Fruit fly (Drosophila melanogaster) whole organism, embryonic: ENCODE data around the gene ens.

ENCODE experiments used
- Atf3 ChIP-seq: fragments of 200-800 bp; sonication (Bioruptor generic); optimal IDR thresholded peaks from 3 replicates; lab custom pipeline; 2016; ENCODE audit warnings: missing biosample characterization, missing genetic modification characterization
- CG10565 ChIP-seq: fragments of 200-800 bp; sonication (Bioruptor generic); optimal IDR thresholded peaks from 3 replicates; lab custom pipeline; 2016; ENCODE audit warnings: missing biosample characterization, mild to moderate bottlenecking, missing genetic modification characterization
- CG11247 ChIP-seq: fragments of 200-800 bp; sonication (Bioruptor generic); IDR thresholded peaks from 2 replicates; pipeline ENCODE4 v1.3.6; 2022; ENCODE audit warnings: missing biosample characterization, missing genetic modification characterization
- CG11695 ChIP-seq: fragments of 200-800 bp; sonication (Bioruptor generic); IDR thresholded peaks from 3 replicates; pipeline ENCODE4 v1.3.6; 2022; ENCODE audit warnings: missing biosample characterization, missing genetic modification characterization
- CG13287 ChIP-seq: fragments of 200-800 bp; sonication (Bioruptor generic); IDR thresholded peaks from 2 replicates; pipeline ENCODE4 v1.3.6; 2022; ENCODE audit warnings: missing biosample characterization, missing genetic modification characterization; ENCODE audit not compliant: partially characterized antibody
- CG14050 ChIP-seq: fragments of 200-800 bp; sonication (Bioruptor generic); IDR thresholded peaks from 3 replicates; pipeline ENCODE4 v1.3.6; 2022; ENCODE audit warnings: missing biosample characterization, missing genetic modification characterization
- CG14667 ChIP-seq: fragments of 200-800 bp; sonication (Bioruptor generic); IDR thresholded peaks from 2 replicates; pipeline ENCODE4 v1.3.6; 2022; ENCODE audit warnings: missing biosample characterization, missing genetic modification characterization
- CG16779 ChIP-seq: fragments of 200-800 bp; sonication (Bioruptor generic); IDR thresholded peaks from 2 replicates; pipeline ENCODE4 v1.3.6; 2022; ENCODE audit warnings: missing biosample characterization, missing genetic modification characterization
- CG17829 ChIP-seq: fragments of 200-800 bp; optimal IDR thresholded peaks from 2 replicates; lab custom pipeline; 2019; ENCODE audit warnings: missing biosample characterization, mild to moderate bottlenecking, missing genetic modification characterization, moderate library complexity
- CG30403 ChIP-seq: fragments of 200-800 bp; sonication (Bioruptor generic); optimal IDR thresholded peaks from 3 replicates; lab custom pipeline; 2016; ENCODE audit warnings: missing biosample characterization, missing genetic modification characterization
- CG34422 ChIP-seq: fragments of 200-800 bp; sonication (Bioruptor generic); IDR thresholded peaks from 3 replicates; pipeline ENCODE4 v1.3.6; 2022; ENCODE audit warnings: missing biosample characterization, missing genetic modification characterization
- CG3726 ChIP-seq: fragments of 200-800 bp; sonication (Bioruptor generic); IDR thresholded peaks from 3 replicates; pipeline ENCODE4, ENCODE4 v1.3.6; 2022; ENCODE audit warnings: missing biosample characterization, missing genetic modification characterization
- CG3847 ChIP-seq: fragments of 200-800 bp; sonication (Bioruptor generic); IDR thresholded peaks from 2 replicates; pipeline ENCODE4 v1.3.6; 2022; ENCODE audit warnings: missing biosample characterization, missing genetic modification characterization
- CG6175 ChIP-seq: fragments of 200-800 bp; sonication (Bioruptor generic); IDR thresholded peaks from 3 replicates; pipeline ENCODE4 v1.3.6; 2022; ENCODE audit warnings: missing biosample characterization, missing genetic modification characterization
- CG7745 ChIP-seq: fragments of 200-800 bp; sonication (Bioruptor generic); optimal IDR thresholded peaks from 2 replicates; lab custom pipeline; 2018; ENCODE audit warnings: missing biosample characterization, mild to moderate bottlenecking, missing genetic modification characterization, moderate library complexity
- CG7987 ChIP-seq: fragments of 200-800 bp; sonication (Bioruptor generic); optimal IDR thresholded peaks from 2 replicates; lab custom pipeline; 2018; ENCODE audit warnings: missing biosample characterization, mild to moderate bottlenecking, missing genetic modification characterization, moderate library complexity
- CG9215 ChIP-seq: fragments of 200-800 bp; sonication (Bioruptor generic); IDR thresholded peaks from 2 replicates; pipeline ENCODE4 v1.3.6; 2022; ENCODE audit warnings: missing biosample characterization, missing genetic modification characterization
- CHES-1-like ChIP-seq: fragments of 200-800 bp; sonication (Bioruptor generic); optimal IDR thresholded peaks from 2 replicates; lab custom pipeline; 2016; ENCODE audit warnings: missing biosample characterization, missing genetic modification characterization
- CkIIα-i1 ChIP-seq: fragments of 200-800 bp; sonication (Bioruptor generic); IDR thresholded peaks from 2 replicates; pipeline ENCODE4 v1.3.6; 2022; ENCODE audit warnings: missing biosample characterization, missing genetic modification characterization
- D19A ChIP-seq: fragments of 200-800 bp; optimal IDR thresholded peaks from 3 replicates; lab custom pipeline; 2019; ENCODE audit warnings: missing biosample characterization, mild to moderate bottlenecking, missing genetic modification characterization, moderate library complexity
- D19B ChIP-seq: fragments of 200-800 bp; sonication (Bioruptor generic); optimal IDR thresholded peaks from 2 replicates; lab custom pipeline; 2017; ENCODE audit warnings: missing biosample characterization, mild to moderate bottlenecking, missing genetic modification characterization
- Dip3 ChIP-seq: fragments of 200-800 bp; sonication (Bioruptor generic); optimal IDR thresholded peaks from 3 replicates; lab custom pipeline; 2016; ENCODE audit warnings: missing biosample characterization, missing genetic modification characterization
- Drgx ChIP-seq: fragments of 200-800 bp; sonication (Bioruptor generic); IDR thresholded peaks from 2 replicates; pipeline ENCODE4 v1.3.6; 2022; ENCODE audit warnings: missing biosample characterization, missing genetic modification characterization
- Ets65A ChIP-seq: fragments of 200-800 bp; sonication (Bioruptor generic); peaks from one replicate; lab custom pipeline; 2016; ENCODE audit warnings: missing biosample characterization, missing genetic modification characterization
- Ets97D ChIP-seq: fragments of 200-800 bp; sonication (Bioruptor generic); optimal IDR thresholded peaks from 3 replicates; lab custom pipeline; 2016; ENCODE audit warnings: missing biosample characterization, missing genetic modification characterization
- Fer2 ChIP-seq: fragments of 200-800 bp; sonication (Bioruptor generic); optimal IDR thresholded peaks from 2 replicates; lab custom pipeline; 2018; ENCODE audit warnings: missing biosample characterization, mild to moderate bottlenecking, missing genetic modification characterization, moderate library complexity
- H15 ChIP-seq: fragments of 200-800 bp; sonication (Bioruptor generic); IDR thresholded peaks from 3 replicates; pipeline ENCODE4 v1.3.6; 2022; ENCODE audit warnings: missing biosample characterization, missing genetic modification characterization
- Lhr ChIP-seq: fragments of 200-800 bp; sonication (Bioruptor generic); optimal IDR thresholded peaks from 3 replicates; lab custom pipeline; 2017; ENCODE audit warnings: mild to moderate bottlenecking, missing biosample characterization, missing genetic modification reagents, missing genetic modification characterization
- Mes4 ChIP-seq: fragments of 200-800 bp; sonication (Bioruptor generic); optimal IDR thresholded peaks from 2 replicates; lab custom pipeline; 2016; ENCODE audit warnings: missing biosample characterization, missing genetic modification characterization
- Nf-YB ChIP-seq: fragments of 200-800 bp; sonication (Bioruptor generic); optimal IDR thresholded peaks from 3 replicates; lab custom pipeline; 2019; ENCODE audit warnings: missing biosample characterization, mild to moderate bottlenecking, missing genetic modification characterization, moderate library complexity
- Oli ChIP-seq: fragments of 200-800 bp; sonication (Bioruptor generic); optimal IDR thresholded peaks from 2 replicates; lab custom pipeline; 2018; ENCODE audit warnings: missing biosample characterization, mild to moderate bottlenecking, missing genetic modification characterization, moderate library complexity
- Optix ChIP-seq: fragments of 200-800 bp; sonication (Bioruptor generic); IDR thresholded peaks from 3 replicates; pipeline ENCODE4 v1.3.6; 2022; ENCODE audit warnings: missing biosample characterization, missing genetic modification characterization
- Rfx ChIP-seq: fragments of 200-800 bp; sonication (Bioruptor generic); IDR thresholded peaks from 2 replicates; pipeline ENCODE4 v1.3.6; 2022; ENCODE audit warnings: missing biosample characterization, missing genetic modification characterization
- Sin3A ChIP-seq: fragments of >200 bp; optimal IDR thresholded peaks from 2 replicates; lab custom pipeline; 2018
- Sox102F ChIP-seq: fragments of 200-800 bp; sonication (Bioruptor generic); optimal IDR thresholded peaks from 2 replicates; lab custom pipeline; 2018; ENCODE audit warnings: missing biosample characterization, mild to moderate bottlenecking, missing genetic modification characterization, moderate library complexity
- Sry-δ ChIP-seq: fragments of 200-800 bp; sonication (Bioruptor generic); optimal IDR thresholded peaks from 2 replicates; lab custom pipeline; 2016; ENCODE audit warnings: missing biosample characterization, missing genetic modification characterization
- br ChIP-seq: fragments of >200 bp; optimal IDR thresholded peaks from 2 replicates; lab custom pipeline; 2017
- crc ChIP-seq: fragments of 200-800 bp; sonication (Bioruptor generic); optimal IDR thresholded peaks from 2 replicates; lab custom pipeline; 2016; ENCODE audit warnings: missing biosample characterization, missing genetic modification characterization
- croc ChIP-seq: fragments of 200-800 bp; sonication (Bioruptor generic); conservative IDR thresholded peaks from 3 replicates; pipeline ENCODE4 v1.3.6; 2022; ENCODE audit warnings: missing biosample characterization, missing genetic modification characterization
- klu ChIP-seq: fragments of 200-800 bp; sonication (Bioruptor generic); IDR thresholded peaks from 2 replicates; pipeline ENCODE4 v1.3.6; 2022; ENCODE audit warnings: missing biosample characterization, missing genetic modification characterization
- lilli ChIP-seq: fragments of 200-800 bp; sonication (Bioruptor generic); optimal IDR thresholded peaks from 3 replicates; lab custom pipeline; 2016; ENCODE audit warnings: missing biosample characterization, missing genetic modification characterization
- mld ChIP-seq: fragments of 200-800 bp; sonication (Bioruptor generic); IDR thresholded peaks from 3 replicates; pipeline ENCODE4 v1.3.6; 2022; ENCODE audit warnings: missing biosample characterization, missing genetic modification characterization; ENCODE audit not compliant: partially characterized antibody
- nom ChIP-seq: fragments of 200-800 bp; sonication (Bioruptor generic); optimal IDR thresholded peaks from 2 replicates; lab custom pipeline; 2017; ENCODE audit warnings: missing biosample characterization, missing genetic modification characterization, mild to moderate bottlenecking, moderate library complexity, missing genetic modification reagents
- row ChIP-seq: fragments of 200-800 bp; sonication (Bioruptor generic); IDR thresholded peaks from 3 replicates; pipeline ENCODE4 v1.3.6; 2022; ENCODE audit warnings: missing biosample characterization, missing genetic modification characterization
- run ChIP-seq: fragments of 200-800 bp; sonication (Bioruptor generic); optimal IDR thresholded peaks from 3 replicates; lab custom pipeline; 2018; ENCODE audit warnings: missing biosample characterization, mild to moderate bottlenecking, missing genetic modification characterization
- sc ChIP-seq, 3 experiments: fragments of >200 bp in 2 of 3; fragments of 200-800 bp in 1 of 3; sonication (Bioruptor generic) in 1 of 3; optimal IDR thresholded peaks; 2 replicates in 2 of 3; 3 replicates in 1 of 3; lab custom pipeline; 2017; ENCODE audit warnings: mild to moderate bottlenecking in 1 of 3, missing biosample characterization in 1 of 3, missing genetic modification characterization in 1 of 3, missing genetic modification reagents in 1 of 3
- sd ChIP-seq: fragments of 200-800 bp; sonication (Bioruptor generic); optimal IDR thresholded peaks from 3 replicates; lab custom pipeline; 2018; ENCODE audit warnings: missing biosample characterization, mild to moderate bottlenecking, missing genetic modification characterization, moderate library complexity
- seq ChIP-seq: fragments of 200-800 bp; sonication (Bioruptor generic); IDR thresholded peaks from 2 replicates; pipeline ENCODE4 v1.3.6; 2022; ENCODE audit warnings: missing biosample characterization, missing genetic modification characterization
- sob ChIP-seq: fragments of 200-800 bp; sonication (Bioruptor generic); IDR thresholded peaks from 2 replicates; pipeline ENCODE4 v1.3.6; 2022; ENCODE audit warnings: missing biosample characterization, missing genetic modification characterization
- unpg ChIP-seq: fragments of 200-800 bp; sonication (Bioruptor generic); optimal IDR thresholded peaks from 3 replicates; lab custom pipeline; 2018; ENCODE audit warnings: missing biosample characterization, mild to moderate bottlenecking, missing genetic modification characterization, moderate library complexity
- yki ChIP-seq: fragments of >200 bp; optimal IDR thresholded peaks from 3 replicates; lab custom pipeline; 2018
- zfh1 ChIP-seq: fragments of 200-800 bp; sonication (Bioruptor generic); IDR thresholded peaks from 3 replicates; pipeline ENCODE4 v1.3.6; 2022; ENCODE audit warnings: missing biosample characterization, missing genetic modification characterization

Gene ens

dm6 chr3L:4122185-4122767 is 12.1 kb downstream of the ens start, which contains the start of gene Chd64 (continued):
- TF ChIP-seq klu (GFP tag; lab: Robert Waterston, UW), result no peak
- TF ChIP-seq sc (optimal IDR thresholded peaks at IDR 0.05; lab: Kevin White, UChicago), result no peak
- TF ChIP-seq sc (GFP tag; optimal IDR thresholded peaks at IDR 0.05; lab: Kevin White, UChicago), result no peak
- TF ChIP-seq D19A, result no peak
- TF ChIP-seq Rfx (GFP tag; lab: Robert Waterston, UW), result peak; percentile 58
- peak; percentile 45 for TF ChIP-seq unpg (GFP tag; lab: Kevin White, UChicago)
- TF ChIP-seq Lhr (GFP tag; lab: Kevin White, UChicago), result peak; percentile 0
- peak; percentile 94 for TF ChIP-seq sd (tag; lab: Kevin White, UChicago)
- peak; percentile 42 for TF ChIP-seq Nf-YB (GFP tag; lab: Kevin White, UChicago)
- no peak for TF ChIP-seq CG7987
- TF ChIP-seq Dip3 (GFP tag; lab: Kevin White, UChicago), result no peak
- TF ChIP-seq CG13287 (GFP tag; lab: Robert Waterston, UW), result peak; percentile 80
- peak; percentile 67 for TF ChIP-seq lilli (GFP tag; lab: Kevin White, UChicago)
- peak; percentile 37 for TF ChIP-seq CG30403 (GFP tag; lab: Kevin White, UChicago)
- TF ChIP-seq croc (GFP tag; lab: Robert Waterston, UW), result no peak
- TF ChIP-seq CG10565 (GFP tag; lab: Kevin White, UChicago), result no peak
- no peak for TF ChIP-seq yki (lab: Kevin White, UChicago)
- no peak for TF ChIP-seq br (lab: Kevin White, UChicago)
- TF ChIP-seq seq, result no peak; the same call in 1 of the 2 replicates
- no peak for TF ChIP-seq Fer2 (tag; lab: Kevin White, UChicago)
- no peak for TF ChIP-seq mld
- TF ChIP-seq CG14050 (GFP tag; lab: Robert Waterston, UW), result no peak; the same call in 2 of the 3 replicates
- 0 out of 2 replicates have a peak, but pooled peaks have one; percentile 14 for TF ChIP-seq CG11247 (GFP tag; lab: Robert Waterston, UW)
- no peak for TF ChIP-seq crc
- no peak for TF ChIP-seq run (tag; lab: Kevin White, UChicago)
- no peak for TF ChIP-seq Oli (tag; lab: Kevin White, UChicago)
- no peak; the same call in 1 of the 2 replicates for TF ChIP-seq Drgx (GFP tag; lab: Robert Waterston, UW)
- peak; percentile 58; the same call in 2 of the 3 replicates for TF ChIP-seq CG11695 (GFP tag; lab: Robert Waterston, UW)
- TF ChIP-seq CHES-1-like (GFP tag; lab: Kevin White, UChicago), result no peak
- no peak for TF ChIP-seq CkIIα-i1 (GFP tag; lab: Robert Waterston, UW)
- peak; percentile 24 for TF ChIP-seq Ets97D (GFP tag; lab: Kevin White, UChicago)
- TF ChIP-seq CG17829 (tag; lab: Kevin White, UChicago), result no peak
- TF ChIP-seq sob (GFP tag; lab: Robert Waterston, UW), result peak; percentile 62; the same call in 1 of the 2 replicates
- no peak for TF ChIP-seq CG3726 (GFP tag; lab: Robert Waterston, UW)
- no peak for TF ChIP-seq Mes4 (GFP tag; lab: Kevin White, UChicago)
- no peak for TF ChIP-seq Sin3A (lab: Kevin White, UChicago)
- no peak for TF ChIP-seq CG14667 (GFP tag; lab: Robert Waterston, UW)
- peak; percentile 22; the same call in 1 of the 2 replicates for TF ChIP-seq CG3847 (GFP tag; lab: Robert Waterston, UW)
- no peak; the same call in 2 of the 3 replicates for TF ChIP-seq Optix (GFP tag; lab: Robert Waterston, UW)
- TF ChIP-seq CG16779 (GFP tag; lab: Robert Waterston, UW), result 0 out of 2 replicates have a peak, but pooled peaks have one; percentile 53
- TF ChIP-seq H15 (GFP tag; lab: Robert Waterston, UW), result no peak
- TF ChIP-seq CG6175 (GFP tag; lab: Robert Waterston, UW), result no peak
- peak; percentile 74 for TF ChIP-seq nom
- TF ChIP-seq Ets65A (GFP tag; lab: Kevin White, UChicago), result no peak
- TF ChIP-seq D19B (GFP tag; lab: Kevin White, UChicago), result no peak
- TF ChIP-seq row (GFP tag; lab: Robert Waterston, UW), result peak; percentile 50; the same call in 2 of the 3 replicates
- peak; percentile 5 for TF ChIP-seq Sry-δ (GFP tag; lab: Kevin White, UChicago)
- TF ChIP-seq CG7745 (tag; lab: Kevin White, UChicago), result no peak
- TF ChIP-seq Sox102F (GFP tag; lab: Kevin White, UChicago), result no peak
- no peak for TF ChIP-seq CG9215 (GFP tag; lab: Robert Waterston, UW)
- TF ChIP-seq zfh1, result no peak
- TF ChIP-seq Atf3 (GFP tag; lab: Kevin White, UChicago), result peak; percentile 93
- peak; percentile 60; the same call in 1 of the 3 replicates for TF ChIP-seq CG34422
